Worm (Caenorhabditis elegans) whole organism, L3 larva: ENCODE measurements around the gene rpl-28.
A peak's percentile ranks its signal among the peaks of the same experiment; 100 is the strongest.

Experiments
- R02D3.7 ChIP-seq: fragments of 150-350 bp; optimal IDR thresholded peaks from 2 replicates; lab custom pipeline; 2014; ENCODE audit warnings: missing biosample characterization, missing genetic modification characterization
- ZK546.5 ChIP-seq: sonication (generic microtip); optimal IDR thresholded peaks from 2 replicates; lab custom pipeline; 2017; ENCODE audit warnings: missing biosample characterization, missing genetic modification characterization
- aly-2 ChIP-seq: fragments of 150-350 bp; optimal IDR thresholded peaks from 2 replicates; lab custom pipeline; 2014; ENCODE audit warnings: missing biosample characterization, missing genetic modification characterization
- ama-1 ChIP-seq: fragments of 150-350 bp; optimal IDR thresholded peaks from 2 replicates; lab custom pipeline; 2018
- ceh-16 ChIP-seq: sonication (generic microtip); optimal IDR thresholded peaks from 2 replicates; lab custom pipeline; 2017; ENCODE audit warnings: missing biosample characterization, missing genetic modification characterization
- ceh-82 ChIP-seq: fragments of 150-350 bp; optimal IDR thresholded peaks from 2 replicates; lab custom pipeline; 2014; ENCODE audit warnings: missing biosample characterization, missing genetic modification characterization
- ceh-9 ChIP-seq: sonication (generic microtip); optimal IDR thresholded peaks from 2 replicates; lab custom pipeline; 2018; ENCODE audit warnings: missing biosample characterization, missing genetic modification characterization
- egl-27 ChIP-seq: sonication (generic microtip); optimal IDR thresholded peaks from 4 replicates; lab custom pipeline; 2017; ENCODE audit warnings: missing biosample characterization, missing genetic modification reagents, missing genetic modification characterization
- elt-2 ChIP-seq: sonication (generic microtip); optimal IDR thresholded peaks from 2 replicates; lab custom pipeline; 2016; ENCODE audit warnings: missing genetic modification reagents, mild to moderate bottlenecking, missing genetic modification characterization, missing compliant biosample characterization
- elt-3 ChIP-seq, 3 experiments: fragments of 150-350 bp in 1 of 3; sonication (generic microtip) in 2 of 3; optimal IDR thresholded peaks; 2 replicates in 2 of 3; 4 replicates in 1 of 3; lab custom pipeline; 2014 to 2017; ENCODE audit warnings: missing biosample characterization in 3 of 3, missing genetic modification characterization in 3 of 3
- fkh-2 ChIP-seq: fragments of 150-350 bp; optimal IDR thresholded peaks from 2 replicates; lab custom pipeline; 2014; ENCODE audit warnings: missing biosample characterization, missing genetic modification reagents, missing genetic modification characterization
- fos-1 ChIP-seq: fragments of 150-350 bp; optimal IDR thresholded peaks from 2 replicates; lab custom pipeline; 2014; ENCODE audit warnings: missing biosample characterization, missing genetic modification characterization
- jun-1 ChIP-seq: fragments of 150-350 bp; optimal IDR thresholded peaks from 2 replicates; lab custom pipeline; 2014; ENCODE audit warnings: missing biosample characterization, missing genetic modification reagents, missing genetic modification characterization
- lin-15B ChIP-seq: fragments of 150-350 bp; optimal IDR thresholded peaks from 2 replicates; lab custom pipeline; 2014; ENCODE audit warnings: missing biosample characterization, missing genetic modification characterization
- lsy-12 ChIP-seq: sonication (generic microtip); optimal IDR thresholded peaks from 2 replicates; lab custom pipeline; 2016; ENCODE audit warnings: mild to moderate bottlenecking, missing genetic modification characterization, missing compliant biosample characterization
- mml-1 ChIP-seq: fragments of 150-350 bp; sonication (generic microtip); optimal IDR thresholded peaks from 3 replicates; lab custom pipeline; 2014; ENCODE audit warnings: missing biosample characterization, missing genetic modification characterization
- nfya-1 ChIP-seq: sonication (generic microtip); optimal IDR thresholded peaks from 2 replicates; lab custom pipeline; 2017; ENCODE audit warnings: missing genetic modification characterization, mild to moderate bottlenecking, missing compliant biosample characterization, antibody characterized with exemption, moderate library complexity; ENCODE audit not compliant: insufficient read depth
- nhr-11 ChIP-seq: fragments of 150-350 bp; optimal IDR thresholded peaks from 2 replicates; lab custom pipeline; 2014; ENCODE audit warnings: missing biosample characterization, missing genetic modification characterization
- nhr-23 ChIP-seq: fragments of 150-350 bp; optimal IDR thresholded peaks from 2 replicates; lab custom pipeline; 2014; ENCODE audit warnings: missing biosample characterization, missing genetic modification reagents, missing genetic modification characterization
- nhr-237 ChIP-seq: fragments of 150-350 bp; optimal IDR thresholded peaks from 2 replicates; lab custom pipeline; 2014; ENCODE audit warnings: missing biosample characterization, missing genetic modification characterization
- nhr-25 ChIP-seq: sonication (generic microtip); optimal IDR thresholded peaks from 2 replicates; lab custom pipeline; 2017; ENCODE audit warnings: missing biosample characterization, missing genetic modification characterization
- nhr-76 ChIP-seq: fragments of 150-350 bp; sonication (generic microtip); optimal IDR thresholded peaks from 5 replicates; lab custom pipeline; 2014; ENCODE audit warnings: missing biosample characterization, missing genetic modification characterization
- pha-4 ChIP-seq: fragments of 150-350 bp; optimal IDR thresholded peaks from 2 replicates; lab custom pipeline; 2014; ENCODE audit warnings: missing biosample characterization, missing genetic modification reagents, missing genetic modification characterization
- pqm-1 ChIP-seq: fragments of 150-350 bp; optimal IDR thresholded peaks from 2 replicates; lab custom pipeline; 2017; ENCODE audit warnings: missing biosample characterization, missing genetic modification characterization, inconsistent platforms
- skn-1 ChIP-seq: fragments of 150-350 bp; optimal IDR thresholded peaks from 2 replicates; lab custom pipeline; 2014; ENCODE audit warnings: missing biosample characterization, missing genetic modification characterization
- unc-39 ChIP-seq: sonication (generic microtip); optimal IDR thresholded peaks from 4 replicates; lab custom pipeline; 2017; ENCODE audit warnings: missing biosample characterization, missing genetic modification characterization
- unc-62 ChIP-seq: fragments of 150-350 bp; sonication (generic microtip); optimal IDR thresholded peaks from 4 replicates; lab custom pipeline; 2014; ENCODE audit warnings: missing biosample characterization, missing genetic modification reagents, missing genetic modification characterization
- ztf-4 ChIP-seq: fragments of 150-350 bp; optimal IDR thresholded peaks from 2 replicates; lab custom pipeline; 2014; ENCODE audit warnings: missing biosample characterization, missing genetic modification characterization

Gene rpl-28

ce11 chrV:12744979-12745378 lies 17.1 kb upstream of the rpl-28 start, which contains the start of gene C15C8.7:
C15C8.7 (minus strand) TSS chrV:12745050.
- TF ChIP-seq aly-2 (tag; lab: Kevin White, UChicago): no peak
- TF ChIP-seq nhr-237: no peak
- no peak for TF ChIP-seq ceh-9 (tag; lab: Kevin White, UChicago)
- TF ChIP-seq ZK546.5: no peak
- TF ChIP-seq ztf-4 (tag; lab: Kevin White, UChicago): no peak
- no peak for TF ChIP-seq lsy-12 (tag; lab: Kevin White, UChicago)
- TF ChIP-seq elt-2 (tag; lab: Kevin White, UChicago): peak; percentile 92
- peak; percentile 42 for TF ChIP-seq pqm-1 (tag; lab: Kevin White, UChicago)

- peak; percentile 28 for TF ChIP-seq elt-2 (tag; lab: Kevin White, UChicago)
- no peak for TF ChIP-seq nhr-76 (tag; lab: Kevin White, UChicago)
These were observed 16.0 kb upstream of the rpl-28 start for ce11 chrV:12743778-12744502.

ce11 chrV:12741684-12742083 lies 13.8 kb upstream of the rpl-28 start, which contains the start of gene hrg-7:
hrg-7 (plus strand) TSS chrV:12742041.
- TF ChIP-seq nhr-11 (tag; lab: Kevin White, UChicago) (no peak), skn-1 (peak; percentile 62), elt-2 (tag; lab: Kevin White, UChicago) (peak; percentile 95), ama-1 (lab: Kevin White, UChicago) (no peak)

DNA sequence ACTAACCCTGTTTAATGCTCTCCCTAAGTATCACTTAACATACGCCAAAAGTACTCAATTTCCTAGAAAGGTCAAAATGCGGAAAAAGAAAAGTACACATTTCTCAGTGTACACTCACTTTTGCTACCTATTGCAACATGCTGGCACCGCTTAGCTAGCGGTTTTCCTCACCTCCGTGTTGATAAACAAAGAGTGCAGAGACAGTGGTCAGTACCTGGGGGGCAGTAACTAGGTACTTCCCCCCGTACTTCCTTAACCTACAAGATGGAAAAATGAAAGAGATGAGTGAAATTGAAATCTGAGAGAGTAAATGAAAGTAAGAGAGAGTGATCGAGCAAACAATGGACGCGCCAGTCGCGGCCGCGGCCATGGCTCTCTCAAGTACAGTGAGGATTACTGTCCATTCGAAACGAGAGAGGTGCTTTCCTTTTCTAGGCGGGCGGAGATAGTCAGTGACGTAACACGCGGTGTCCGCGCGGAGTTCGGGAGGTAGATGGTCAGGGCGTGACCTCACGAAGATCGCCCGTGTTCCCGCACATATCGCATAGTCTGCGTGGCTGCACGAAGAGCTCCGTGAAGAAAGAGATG lies 8.3 kb upstream of the rpl-28 start, which contains the start of gene cky-1:
TSS of gene cky-1 (plus strand) at position 538 of the 588 bp plus-strand sequence.
- TF ChIP-seq unc-39: no peak
- no peak for TF ChIP-seq unc-62 (GFP tag; lab: Kevin White, UChicago)
- TF ChIP-seq pha-4 (tag; lab: Kevin White, UChicago): peak; percentile 19

ce11 chrV:12733465-12734248 lies 5.7 kb upstream of the rpl-28 start, which contains the start of the genes dhs-21 and xbx-9:
dhs-21 (minus strand) TSS chrV:12733645.
xbx-9 (plus strand) TSS chrV:12734198.
- TF ChIP-seq nhr-76 (tag; lab: Kevin White, UChicago): no peak
- TF ChIP-seq unc-62 (GFP tag; lab: Kevin White, UChicago): no peak
- TF ChIP-seq elt-3 (tag; optimal IDR thresholded peaks at IDR 0.05; lab: Kevin White, UChicago): peak in 1 of 3 experiments; percentile 26
- no peak for TF ChIP-seq lsy-12 (tag; lab: Kevin White, UChicago)
- no peak for TF ChIP-seq R02D3.7 (tag; lab: Kevin White, UChicago)
- TF ChIP-seq ceh-16: no peak
- no peak for TF ChIP-seq ZK546.5
- no peak for TF ChIP-seq nfya-1 (tag; lab: Kevin White, UChicago)
- TF ChIP-seq nhr-25 (tag; lab: Kevin White, UChicago): no peak
- peak; percentile 12 for TF ChIP-seq pha-4 (tag; lab: Kevin White, UChicago)
- TF ChIP-seq pqm-1 (tag; lab: Kevin White, UChicago): peak; percentile 86
- peak; percentile 54 for TF ChIP-seq jun-1 (tag; lab: Kevin White, UChicago)
- TF ChIP-seq fkh-2 (tag; lab: Kevin White, UChicago): no peak
- peak; percentile 79 for TF ChIP-seq elt-2 (tag; lab: Kevin White, UChicago)
- TF ChIP-seq, all 47 proteins: peak for 5

ce11 chrV:12732734-12733133 lies 4.8 kb upstream of the rpl-28 start:
- TF ChIP-seq elt-2 (tag; lab: Kevin White, UChicago) (peak; percentile 87), ZK546.5 (no peak), pqm-1 (tag; lab: Kevin White, UChicago) (peak; percentile 77), jun-1 (tag; lab: Kevin White, UChicago) (no peak), pha-4 (tag; lab: Kevin White, UChicago) (peak; percentile 23)

- no peak for TF ChIP-seq mml-1 (tag; lab: Kevin White, UChicago)
- no peak for TF ChIP-seq egl-27 (tag; lab: Kevin White, UChicago)
- TF ChIP-seq nhr-11 (tag; lab: Kevin White, UChicago): no peak
- no peak for TF ChIP-seq nfya-1 (tag; lab: Kevin White, UChicago)
- no peak for TF ChIP-seq fos-1 (tag; lab: Kevin White, UChicago)
- TF ChIP-seq nhr-23 (tag; lab: Kevin White, UChicago): no peak
- no peak for TF ChIP-seq ceh-82
- no peak for TF ChIP-seq lin-15B (tag; lab: Kevin White, UChicago)
- no peak for TF ChIP-seq jun-1 (tag; lab: Kevin White, UChicago)
These were observed 1.3 kb upstream of the rpl-28 start, which contains the start of gene R11D1.10 for ce11 chrV:12729220-12729619. R11D1.10 (plus strand) TSS chrV:12729520.
